Worm (Caenorhabditis elegans) whole organism, L3 larva: Measurements from ENCODE around the gene F36H9.4.

Experiments
- ceh-9 ChIP-seq: sonication (generic microtip); optimal IDR thresholded peaks from 2 replicates; lab custom pipeline; 2018; ENCODE audit warnings: missing biosample characterization, missing genetic modification characterization
- fos-1 ChIP-seq: fragments of 150-350 bp; optimal IDR thresholded peaks from 2 replicates; lab custom pipeline; 2014; ENCODE audit warnings: missing biosample characterization, missing genetic modification characterization
- nhr-23 ChIP-seq: fragments of 150-350 bp; optimal IDR thresholded peaks from 2 replicates; lab custom pipeline; 2014; ENCODE audit warnings: missing biosample characterization, missing genetic modification reagents, missing genetic modification characterization
- unc-62 ChIP-seq: fragments of 150-350 bp; sonication (generic microtip); optimal IDR thresholded peaks from 4 replicates; lab custom pipeline; 2014; ENCODE audit warnings: missing biosample characterization, missing genetic modification reagents, missing genetic modification characterization
- zag-1 ChIP-seq: fragments of 150-350 bp; optimal IDR thresholded peaks from 2 replicates; lab custom pipeline; 2014; ENCODE audit warnings: missing biosample characterization, missing genetic modification characterization

ce11 chrV:1794218-1794617 lies 15.2 kb upstream of the F36H9.4 start, which contains the start of gene F36H9.1:
- TF ChIP-seq ceh-9 (tag; lab: Kevin White, UChicago): no peak
- no peak for TF ChIP-seq nhr-23
- TF ChIP-seq unc-62: no peak
- no peak for TF ChIP-seq zag-1 (tag; lab: Kevin White, UChicago)
- no peak for TF ChIP-seq fos-1 (tag; lab: Kevin White, UChicago)
